Worm (Caenorhabditis elegans): Measurements from ENCODE around the gene F37C12.21.

DNA sequence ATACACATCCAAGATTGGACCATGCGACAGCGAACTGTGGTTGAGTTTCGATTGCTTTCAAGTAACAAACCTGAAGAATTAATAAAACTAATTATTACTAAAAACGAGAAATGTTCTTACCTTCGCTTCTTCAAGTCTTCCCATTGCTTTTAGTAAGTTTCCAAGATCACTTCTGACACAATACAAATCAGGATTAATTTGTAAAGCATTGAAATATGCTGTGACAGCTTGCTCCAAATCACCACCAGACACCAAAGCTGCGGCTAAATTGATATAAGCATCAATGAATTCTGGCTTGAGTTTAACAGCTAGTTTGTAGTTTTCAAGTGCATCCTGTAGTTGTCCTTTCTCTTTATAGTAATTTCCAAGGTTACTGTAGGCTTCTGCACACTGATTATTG, 38.0 kb upstream of the F37C12.21 start:
- TF ChIP-seq him-1 (tag; optimal IDR thresholded peaks at IDR 0.05) (no peak), W03F9.2 (tag; optimal IDR thresholded peaks at IDR 0.05) (no peak), dao-5 (tag; optimal IDR thresholded peaks at IDR 0.05) (no peak)
